Worm (Caenorhabditis elegans): ENCODE data around the gene mxl-2.

ce11 chrIII:209695-210091 lies 21.8 kb upstream of the mxl-2 start, which contains the start of gene klp-20:
- no peak for TF ChIP-seq him-1 (tag; optimal IDR thresholded peaks at IDR 0.05)
- no peak for TF ChIP-seq dao-5 (tag; optimal IDR thresholded peaks at IDR 0.05)
- no peak for TF ChIP-seq W03F9.2 (tag; optimal IDR thresholded peaks at IDR 0.05)
